Fruit fly (Drosophila melanogaster) whole organism, embryonic: ENCODE data around the gene CG31075.
A peak's percentile ranks its signal among the peaks of the same experiment; 100 is the strongest.

Source experiments
- Bteb2 ChIP-seq: fragments of 200-800 bp; sonication (Bioruptor generic); optimal IDR thresholded peaks from 2 replicates; lab custom pipeline; 2016; ENCODE audit warnings: missing biosample characterization, missing genetic modification characterization
- CG10979 ChIP-seq: fragments of 200-800 bp; sonication (Bioruptor generic); optimal IDR thresholded peaks from 2 replicates; lab custom pipeline; 2018; ENCODE audit warnings: missing biosample characterization, mild to moderate bottlenecking, missing genetic modification characterization, moderate library complexity
- CG11456 ChIP-seq: fragments of 200-800 bp; sonication (Bioruptor generic); IDR thresholded peaks from 3 replicates; pipeline ENCODE4 v1.3.6; 2022; ENCODE audit warnings: missing biosample characterization, missing genetic modification characterization
- CG14014 ChIP-seq: fragments of 200-800 bp; sonication (Bioruptor generic); IDR thresholded peaks from 2 replicates; pipeline ENCODE4 v1.3.6; 2022; ENCODE audit warnings: missing biosample characterization, missing genetic modification characterization
- CG14050 ChIP-seq: fragments of 200-800 bp; sonication (Bioruptor generic); IDR thresholded peaks from 3 replicates; pipeline ENCODE4 v1.3.6; 2022; ENCODE audit warnings: missing biosample characterization, missing genetic modification characterization
- CG15269 ChIP-seq: fragments of 200-800 bp; sonication (Bioruptor generic); optimal IDR thresholded peaks from 2 replicates; lab custom pipeline; 2018; ENCODE audit warnings: missing biosample characterization, mild to moderate bottlenecking, missing genetic modification characterization, moderate library complexity
- CG17385 ChIP-seq: fragments of 200-800 bp; sonication (Bioruptor generic); optimal IDR thresholded peaks from 3 replicates; lab custom pipeline; 2018; ENCODE audit warnings: missing biosample characterization, mild to moderate bottlenecking, missing genetic modification characterization
- CG2116 ChIP-seq: fragments of 200-800 bp; sonication (Bioruptor generic); optimal IDR thresholded peaks from 3 replicates; lab custom pipeline; 2018; ENCODE audit warnings: missing biosample characterization, mild to moderate bottlenecking, missing genetic modification characterization
- CG2202 ChIP-seq: fragments of 200-800 bp; sonication (Bioruptor generic); optimal IDR thresholded peaks from 2 replicates; lab custom pipeline; 2018; ENCODE audit warnings: missing biosample characterization, mild to moderate bottlenecking, missing genetic modification characterization
- CG2889 ChIP-seq: fragments of 200-800 bp; sonication (Bioruptor generic); IDR thresholded peaks from 3 replicates; pipeline ENCODE4 v1.3.6; 2022; ENCODE audit warnings: missing biosample characterization, missing genetic modification characterization
- CG3281 ChIP-seq: fragments of 200-800 bp; sonication (Bioruptor generic); optimal IDR thresholded peaks from 3 replicates; lab custom pipeline; 2017; ENCODE audit warnings: missing biosample characterization, mild to moderate bottlenecking, missing genetic modification characterization
- CG4854 ChIP-seq: fragments of 200-800 bp; sonication (Bioruptor generic); optimal IDR thresholded peaks from 2 replicates; lab custom pipeline; 2016; ENCODE audit warnings: missing biosample characterization, missing genetic modification characterization, inconsistent platforms
- CG5180 ChIP-seq: fragments of 200-800 bp; sonication (Bioruptor generic); optimal IDR thresholded peaks from 3 replicates; lab custom pipeline; 2017; ENCODE audit warnings: missing biosample characterization, missing genetic modification characterization, mild to moderate bottlenecking, moderate library complexity, missing genetic modification reagents
- CG8944 ChIP-seq: fragments of 200-800 bp; sonication (Bioruptor generic); optimal IDR thresholded peaks from 3 replicates; lab custom pipeline; 2016; ENCODE audit warnings: missing biosample characterization, missing genetic modification characterization
- CHES-1-like ChIP-seq: fragments of 200-800 bp; sonication (Bioruptor generic); optimal IDR thresholded peaks from 2 replicates; lab custom pipeline; 2016; ENCODE audit warnings: missing biosample characterization, missing genetic modification characterization
- CrebB ChIP-seq: fragments of 200-800 bp; sonication (Bioruptor generic); optimal IDR thresholded peaks from 3 replicates; lab custom pipeline; 2018; ENCODE audit warnings: missing biosample characterization, mild to moderate bottlenecking, missing genetic modification characterization
- D19A ChIP-seq: fragments of 200-800 bp; optimal IDR thresholded peaks from 3 replicates; lab custom pipeline; 2019; ENCODE audit warnings: missing biosample characterization, mild to moderate bottlenecking, missing genetic modification characterization, moderate library complexity
- Dek ChIP-seq: fragments of 200-800 bp; sonication (Bioruptor generic); optimal IDR thresholded peaks from 3 replicates; lab custom pipeline; 2019; ENCODE audit warnings: missing biosample characterization, mild to moderate bottlenecking, missing genetic modification characterization, moderate library complexity
- Dref ChIP-seq: fragments of 200-800 bp; sonication (Bioruptor generic); IDR thresholded peaks from 2 replicates; pipeline ENCODE4 v1.3.6; 2022; ENCODE audit warnings: missing biosample characterization, missing genetic modification characterization
- E2f1 ChIP-seq: fragments of 200-800 bp; sonication (Bioruptor generic); IDR thresholded peaks from 2 replicates; pipeline ENCODE4 v1.3.6; 2022; ENCODE audit warnings: missing biosample characterization, missing genetic modification characterization
- Elba2 ChIP-seq: fragments of 200-800 bp; sonication (Bioruptor generic); optimal IDR thresholded peaks from 3 replicates; lab custom pipeline; 2016; ENCODE audit warnings: missing biosample characterization, missing genetic modification characterization
- HmgD ChIP-seq: fragments of 200-800 bp; sonication (Bioruptor generic); optimal IDR thresholded peaks from 3 replicates; lab custom pipeline; 2016; ENCODE audit warnings: missing biosample characterization, missing genetic modification characterization
- Jarid2 ChIP-seq: fragments of 200-800 bp; sonication (Bioruptor generic); optimal IDR thresholded peaks from 3 replicates; lab custom pipeline; 2017; ENCODE audit warnings: mild to moderate bottlenecking, missing biosample characterization, missing genetic modification reagents, missing genetic modification characterization
- Mes4 ChIP-seq: fragments of 200-800 bp; sonication (Bioruptor generic); optimal IDR thresholded peaks from 2 replicates; lab custom pipeline; 2016; ENCODE audit warnings: missing biosample characterization, missing genetic modification characterization
- Mrtf ChIP-seq: fragments of 200-800 bp; sonication (Bioruptor generic); IDR thresholded peaks from 3 replicates; pipeline ENCODE4 v1.3.6; 2022; ENCODE audit warnings: missing biosample characterization, missing genetic modification characterization
- PHDP ChIP-seq: fragments of 200-800 bp; sonication (Bioruptor generic); optimal IDR thresholded peaks from 3 replicates; lab custom pipeline; 2018; ENCODE audit warnings: missing biosample characterization, mild to moderate bottlenecking, missing genetic modification characterization, moderate library complexity
- Rfx ChIP-seq: fragments of 200-800 bp; sonication (Bioruptor generic); IDR thresholded peaks from 2 replicates; pipeline ENCODE4 v1.3.6; 2022; ENCODE audit warnings: missing biosample characterization, missing genetic modification characterization
- Taf1 ChIP-seq: fragments of 200-800 bp; sonication (Bioruptor generic); IDR thresholded peaks from 2 replicates; pipeline ENCODE4 v1.3.6; 2022; ENCODE audit warnings: missing biosample characterization, missing genetic modification characterization
- Xbp1 ChIP-seq: fragments of 200-800 bp; sonication (Bioruptor generic); optimal IDR thresholded peaks from 3 replicates; lab custom pipeline; 2016; ENCODE audit warnings: missing biosample characterization, mild to moderate bottlenecking, missing genetic modification characterization
- ara ChIP-seq: fragments of 200-800 bp; sonication (Bioruptor generic); IDR thresholded peaks from 2 replicates; pipeline ENCODE4 v1.3.6; 2022; ENCODE audit warnings: missing biosample characterization, missing genetic modification characterization
- caup ChIP-seq: fragments of 200-800 bp; sonication (Bioruptor generic); optimal IDR thresholded peaks from 3 replicates; lab custom pipeline; 2017; ENCODE audit warnings: missing biosample characterization, mild to moderate bottlenecking, missing genetic modification characterization, moderate library complexity; ENCODE audit not compliant: severe bottlenecking
- chinmo ChIP-seq: fragments of 200-800 bp; sonication (Bioruptor generic); IDR thresholded peaks from 4 replicates; pipeline ENCODE4 v1.3.6; 2022; ENCODE audit warnings: missing biosample characterization, missing genetic modification characterization; ENCODE audit not compliant: partially characterized antibody
- crc ChIP-seq: fragments of 200-800 bp; sonication (Bioruptor generic); optimal IDR thresholded peaks from 2 replicates; lab custom pipeline; 2016; ENCODE audit warnings: missing biosample characterization, missing genetic modification characterization
- dysf ChIP-seq: fragments of 200-800 bp; sonication (Bioruptor generic); IDR thresholded peaks from 3 replicates; pipeline ENCODE4 v1.3.6; 2022; ENCODE audit warnings: missing biosample characterization, missing genetic modification characterization
- fd64A ChIP-seq: fragments of 200-800 bp; sonication (Bioruptor generic); optimal IDR thresholded peaks from 3 replicates; lab custom pipeline; 2018; ENCODE audit warnings: missing biosample characterization, mild to moderate bottlenecking, missing genetic modification characterization
- gcm2 ChIP-seq: fragments of 200-800 bp; sonication (Bioruptor generic); optimal IDR thresholded peaks from 2 replicates; lab custom pipeline; 2016; ENCODE audit warnings: missing biosample characterization, missing genetic modification characterization
- her ChIP-seq: fragments of 200-800 bp; sonication (Bioruptor generic); optimal IDR thresholded peaks from 2 replicates; lab custom pipeline; 2016; ENCODE audit warnings: missing biosample characterization, missing genetic modification characterization
- hkb ChIP-seq, 2 experiments: fragments of 200-800 bp in 1 of 2; fragments of >200 bp in 1 of 2; sonication (Bioruptor generic) in 1 of 2; IDR thresholded peaks in 1 of 2; optimal IDR thresholded peaks in 1 of 2; 2 replicates each; pipeline versions ENCODE4 v1.3.6 to Lab custom; 2017 to 2022; ENCODE audit warnings: missing biosample characterization in 1 of 2, missing genetic modification characterization in 1 of 2
- jumu ChIP-seq: fragments of 200-800 bp; sonication (Bioruptor generic); optimal IDR thresholded peaks from 3 replicates; lab custom pipeline; 2016; ENCODE audit warnings: missing biosample characterization, missing genetic modification characterization
- mirr ChIP-seq: fragments of 200-800 bp; sonication (Bioruptor generic); optimal IDR thresholded peaks from 3 replicates; lab custom pipeline; 2018; ENCODE audit warnings: missing biosample characterization, mild to moderate bottlenecking, missing genetic modification characterization
- pum ChIP-seq: fragments of 200-800 bp; sonication (Bioruptor generic); optimal IDR thresholded peaks from 2 replicates; lab custom pipeline; 2016; ENCODE audit warnings: missing biosample characterization, missing genetic modification characterization
- rib ChIP-seq: fragments of 200-800 bp; sonication (Bioruptor generic); IDR thresholded peaks from 2 replicates; pipeline ENCODE4 v1.3.6; 2022; ENCODE audit warnings: missing biosample characterization, missing genetic modification characterization
- ro ChIP-seq: fragments of 200-800 bp; sonication (Bioruptor generic); IDR thresholded peaks from 2 replicates; pipeline ENCODE4 v1.3.6; 2022; ENCODE audit warnings: missing biosample characterization, missing genetic modification characterization
- sc ChIP-seq, 3 experiments: fragments of >200 bp in 2 of 3; fragments of 200-800 bp in 1 of 3; sonication (Bioruptor generic) in 1 of 3; optimal IDR thresholded peaks; 2 replicates in 2 of 3; 3 replicates in 1 of 3; lab custom pipeline; 2017; ENCODE audit warnings: mild to moderate bottlenecking in 1 of 3, missing biosample characterization in 1 of 3, missing genetic modification characterization in 1 of 3, missing genetic modification reagents in 1 of 3
- shn ChIP-seq: fragments of 200-800 bp; sonication (Bioruptor generic); optimal IDR thresholded peaks from 3 replicates; lab custom pipeline; 2016; ENCODE audit warnings: missing biosample characterization, missing genetic modification characterization
- stwl ChIP-seq: fragments of 200-800 bp; sonication (Bioruptor generic); optimal IDR thresholded peaks from 3 replicates; lab custom pipeline; 2018; ENCODE audit warnings: missing biosample characterization, mild to moderate bottlenecking, missing genetic modification characterization, moderate library complexity
- sug ChIP-seq: fragments of 200-800 bp; optimal IDR thresholded peaks from 2 replicates; lab custom pipeline; 2019; ENCODE audit warnings: missing biosample characterization, mild to moderate bottlenecking, missing genetic modification characterization, moderate library complexity
- vnd ChIP-seq: fragments of 200-800 bp; sonication (Bioruptor generic); IDR thresholded peaks from 3 replicates; pipeline ENCODE4 v1.3.6; 2022; ENCODE audit warnings: missing biosample characterization, missing genetic modification characterization; ENCODE audit not compliant: partially characterized antibody
- wor ChIP-seq: fragments of 200-800 bp; sonication (Bioruptor generic); IDR thresholded peaks from 2 replicates; pipeline ENCODE4 v1.3.6; 2022; ENCODE audit warnings: missing biosample characterization, missing genetic modification characterization
- z ChIP-seq: fragments of 200-800 bp; sonication (Bioruptor generic); IDR thresholded peaks from 3 replicates; pipeline ENCODE4 v1.3.6; 2022; ENCODE audit warnings: missing biosample characterization, missing genetic modification characterization

Gene CG31075

dm6 chr3R:26952200-26952856, 36.0 kb downstream of the CG31075 start (continued):
- TF ChIP-seq CG8944 (no peak), ara (GFP tag; lab: Robert Waterston, UW) (no peak), CG15269 (tag; lab: Kevin White, UChicago) (no peak), PHDP (tag; lab: Kevin White, UChicago) (peak; percentile 3), jumu (GFP tag; lab: Kevin White, UChicago) (no peak), Elba2 (no peak), Xbp1 (GFP tag; lab: Kevin White, UChicago) (no peak), CG5180 (GFP tag; lab: Kevin White, UChicago) (no peak), vnd (GFP tag; lab: Robert Waterston, UW) (no peak), sug (peak; percentile 99), Bteb2 (GFP tag; lab: Kevin White, UChicago) (no peak), ro (GFP tag; lab: Robert Waterston, UW) (no peak), rib (GFP tag; lab: Robert Waterston, UW) (no peak), stwl (no peak), Dref (GFP tag; lab: Robert Waterston, UW) (no peak), CG2202 (tag; lab: Kevin White, UChicago) (no peak), chinmo (GFP tag; lab: Robert Waterston, UW) (peak; percentile 72; the same call in 2 of the 4 replicates), E2f1 (GFP tag; lab: Robert Waterston, UW) (no peak), CG2889 (GFP tag; lab: Robert Waterston, UW) (no peak), Jarid2 (GFP tag; lab: Kevin White, UChicago) (no peak), caup (GFP tag; lab: Kevin White, UChicago) (peak; percentile 62), z (GFP tag; lab: Robert Waterston, UW) (no peak; the same call in 2 of the 3 replicates), CG14050 (GFP tag; lab: Robert Waterston, UW) (no peak), Mes4 (GFP tag; lab: Kevin White, UChicago) (no peak), CG11456 (GFP tag; lab: Robert Waterston, UW) (no peak), HmgD (GFP tag; lab: Kevin White, UChicago) (no peak), CG10979 (no peak), pum (no peak), CG14014 (GFP tag; lab: Robert Waterston, UW) (0 out of 2 replicates have a peak, but pooled peaks have one; percentile 16), hkb (optimal IDR thresholded peaks at IDR 0.05; lab: Kevin White, UChicago) (no peak), hkb (GFP tag; IDR thresholded peaks at IDR 0.05; lab: Robert Waterston, UW) (no peak), Taf1 (no peak), CG17385 (GFP tag; lab: Kevin White, UChicago) (peak; percentile 42), Dek (tag; lab: Kevin White, UChicago) (peak; percentile 8), her (GFP tag; lab: Kevin White, UChicago) (no peak), gcm2 (GFP tag; lab: Kevin White, UChicago) (no peak), Rfx (GFP tag; lab: Robert Waterston, UW) (peak; percentile 41; the same call in 1 of the 2 replicates), wor (GFP tag; lab: Robert Waterston, UW) (no peak), CHES-1-like (GFP tag; lab: Kevin White, UChicago) (peak; percentile 52), D19A (tag; lab: Kevin White, UChicago) (peak; percentile 49), Mrtf (GFP tag; lab: Robert Waterston, UW) (no peak), sc (optimal IDR thresholded peaks at IDR 0.05; lab: Kevin White, UChicago) (no peak), sc (GFP tag; optimal IDR thresholded peaks at IDR 0.05; lab: Kevin White, UChicago) (no peak), CG2116 (GFP tag; lab: Kevin White, UChicago) (no peak), crc (GFP tag; lab: Kevin White, UChicago) (no peak), dysf (no peak), shn (GFP tag; lab: Kevin White, UChicago) (no peak), CrebB (no peak), mirr (GFP tag; lab: Kevin White, UChicago) (peak; percentile 48), CG3281 (no peak), CG4854 (GFP tag; lab: Kevin White, UChicago) (peak; percentile 7), fd64A (GFP tag; lab: Kevin White, UChicago) (no peak)
